Fruit fly (Drosophila melanogaster) whole organism, embryonic: ENCODE results near the gene PIG-Q.

Experiments
- Atf-2 ChIP-seq: fragments of 200-800 bp; sonication (Bioruptor generic); optimal IDR thresholded peaks from 2 replicates; lab custom pipeline; 2016; ENCODE audit warnings: missing biosample characterization, missing genetic modification characterization
- Bgb ChIP-seq: fragments of 200-800 bp; sonication (Bioruptor generic); IDR thresholded peaks from 2 replicates; pipeline ENCODE4 v1.3.6; 2022; ENCODE audit warnings: missing biosample characterization, missing genetic modification characterization; ENCODE audit not compliant: partially characterized antibody
- C15 ChIP-seq: fragments of 200-800 bp; sonication (Bioruptor generic); IDR thresholded peaks from 3 replicates; pipeline ENCODE4 v1.3.6; 2022; ENCODE audit warnings: missing biosample characterization, missing genetic modification characterization
- CG10431 ChIP-seq: fragments of 200-800 bp; sonication (Bioruptor generic); optimal IDR thresholded peaks from 3 replicates; lab custom pipeline; 2018; ENCODE audit warnings: missing biosample characterization, mild to moderate bottlenecking, missing genetic modification characterization
- CG10462 ChIP-seq: fragments of 200-800 bp; sonication (Bioruptor generic); optimal IDR thresholded peaks from 2 replicates; lab custom pipeline; 2016; ENCODE audit warnings: missing biosample characterization, missing genetic modification characterization
- CG10543 ChIP-seq: fragments of 200-800 bp; sonication (Bioruptor generic); optimal IDR thresholded peaks from 3 replicates; lab custom pipeline; 2017; ENCODE audit warnings: missing biosample characterization, mild to moderate bottlenecking, missing genetic modification characterization, moderate library complexity
- CG11093 ChIP-seq: fragments of 200-800 bp; sonication (Bioruptor generic); IDR thresholded peaks from 3 replicates; pipeline ENCODE4 v1.3.6; 2022; ENCODE audit warnings: missing biosample characterization, missing genetic modification characterization
- CG11723 ChIP-seq: fragments of 200-800 bp; sonication (Bioruptor generic); optimal IDR thresholded peaks from 2 replicates; lab custom pipeline; 2017; ENCODE audit warnings: missing biosample characterization, mild to moderate bottlenecking, missing genetic modification characterization
- CG12769 ChIP-seq: fragments of 200-800 bp; sonication (Bioruptor generic); optimal IDR thresholded peaks from 2 replicates; lab custom pipeline; 2019; ENCODE audit warnings: missing biosample characterization, mild to moderate bottlenecking, missing genetic modification characterization, moderate library complexity
- CG1603 ChIP-seq: fragments of 200-800 bp; sonication (Bioruptor generic); optimal IDR thresholded peaks from 2 replicates; lab custom pipeline; 2019; ENCODE audit warnings: missing biosample characterization, mild to moderate bottlenecking, missing genetic modification characterization, moderate library complexity
- CG16813 ChIP-seq: fragments of 200-800 bp; sonication (Bioruptor generic); IDR thresholded peaks from 3 replicates; pipeline ENCODE4 v1.3.6; 2022; ENCODE audit warnings: missing biosample characterization, missing genetic modification characterization; ENCODE audit not compliant: partially characterized antibody
- CG18262 ChIP-seq: fragments of 200-800 bp; optimal IDR thresholded peaks from 3 replicates; lab custom pipeline; 2019; ENCODE audit warnings: missing biosample characterization, mild to moderate bottlenecking, missing genetic modification characterization, moderate library complexity
- CG2120 ChIP-seq: fragments of 200-800 bp; sonication (Bioruptor generic); optimal IDR thresholded peaks from 3 replicates; lab custom pipeline; 2016; ENCODE audit warnings: missing biosample characterization, missing genetic modification characterization
- CG31365 ChIP-seq: fragments of 200-800 bp; sonication (Bioruptor generic); optimal IDR thresholded peaks from 2 replicates; lab custom pipeline; 2018; ENCODE audit warnings: missing biosample characterization, mild to moderate bottlenecking, missing genetic modification characterization
- CG31388 ChIP-seq: fragments of 200-800 bp; sonication (Bioruptor generic); optimal IDR thresholded peaks from 2 replicates; lab custom pipeline; 2016; ENCODE audit warnings: missing biosample characterization, missing genetic modification characterization
- CG33213 ChIP-seq: fragments of 200-800 bp; sonication (Bioruptor generic); optimal IDR thresholded peaks from 3 replicates; lab custom pipeline; 2016; ENCODE audit warnings: missing biosample characterization, missing genetic modification characterization
- CG6683 ChIP-seq: fragments of 200-800 bp; sonication (Bioruptor generic); optimal IDR thresholded peaks from 2 replicates; lab custom pipeline; 2017; ENCODE audit warnings: missing biosample characterization, mild to moderate bottlenecking, missing genetic modification characterization, missing genetic modification reagents
- CG8359 ChIP-seq: fragments of 200-800 bp; sonication (Bioruptor generic); optimal IDR thresholded peaks from 2 replicates; lab custom pipeline; 2017; ENCODE audit warnings: missing biosample characterization, mild to moderate bottlenecking, missing genetic modification characterization, borderline replicate concordance
- CG8765 ChIP-seq: fragments of 200-800 bp; sonication (Bioruptor generic); IDR thresholded peaks from 2 replicates; pipeline ENCODE4 v1.3.6; 2022; ENCODE audit warnings: missing biosample characterization, missing genetic modification characterization
- Camta ChIP-seq: fragments of 200-800 bp; sonication (Bioruptor generic); optimal IDR thresholded peaks from 2 replicates; lab custom pipeline; 2016; ENCODE audit warnings: missing biosample characterization, missing genetic modification characterization
- Doc3 ChIP-seq: fragments of 200-800 bp; sonication (Bioruptor generic); IDR thresholded peaks from 3 replicates; pipeline ENCODE4 v1.3.6; 2022; ENCODE audit warnings: missing biosample characterization, missing genetic modification characterization; ENCODE audit not compliant: partially characterized antibody
- Drgx ChIP-seq: fragments of 200-800 bp; sonication (Bioruptor generic); IDR thresholded peaks from 2 replicates; pipeline ENCODE4 v1.3.6; 2022; ENCODE audit warnings: missing biosample characterization, missing genetic modification characterization
- Fer1 ChIP-seq: fragments of 200-800 bp; sonication (Bioruptor generic); optimal IDR thresholded peaks from 2 replicates; lab custom pipeline; 2017; ENCODE audit warnings: missing biosample characterization, mild to moderate bottlenecking, missing genetic modification characterization
- Jarid2 ChIP-seq: fragments of 200-800 bp; sonication (Bioruptor generic); optimal IDR thresholded peaks from 3 replicates; lab custom pipeline; 2017; ENCODE audit warnings: mild to moderate bottlenecking, missing biosample characterization, missing genetic modification reagents, missing genetic modification characterization
- Oli ChIP-seq: fragments of 200-800 bp; sonication (Bioruptor generic); optimal IDR thresholded peaks from 2 replicates; lab custom pipeline; 2018; ENCODE audit warnings: missing biosample characterization, mild to moderate bottlenecking, missing genetic modification characterization, moderate library complexity
- Spps ChIP-seq: fragments of 200-800 bp; sonication (Bioruptor generic); optimal IDR thresholded peaks from 2 replicates; lab custom pipeline; 2018; ENCODE audit warnings: missing biosample characterization, mild to moderate bottlenecking, missing genetic modification characterization
- Xbp1 ChIP-seq: fragments of 200-800 bp; sonication (Bioruptor generic); optimal IDR thresholded peaks from 3 replicates; lab custom pipeline; 2016; ENCODE audit warnings: missing biosample characterization, mild to moderate bottlenecking, missing genetic modification characterization
- YL-1 ChIP-seq: fragments of 200-800 bp; sonication (Bioruptor generic); optimal IDR thresholded peaks from 3 replicates; lab custom pipeline; 2017; ENCODE audit warnings: missing biosample characterization, mild to moderate bottlenecking, missing genetic modification characterization
- ac ChIP-seq: fragments of 200-800 bp; sonication (Bioruptor generic); optimal IDR thresholded peaks from 3 replicates; lab custom pipeline; 2017; ENCODE audit warnings: missing biosample characterization, mild to moderate bottlenecking, missing genetic modification characterization
- bbx ChIP-seq: fragments of 200-800 bp; sonication (Bioruptor generic); IDR thresholded peaks from 2 replicates; pipeline ENCODE4 v1.3.6; 2022; ENCODE audit warnings: missing biosample characterization, missing genetic modification characterization; ENCODE audit not compliant: partially characterized antibody
- crp ChIP-seq, 2 experiments: fragments of 200-800 bp; sonication (Bioruptor generic); optimal IDR thresholded peaks; 2 replicates in 1 of 2; 3 replicates in 1 of 2; lab custom pipeline; 2017; ENCODE audit warnings: missing biosample characterization in 2 of 2, missing genetic modification characterization in 2 of 2, mild to moderate bottlenecking in 1 of 2, moderate library complexity in 1 of 2
- dati ChIP-seq: fragments of 200-800 bp; sonication (Bioruptor generic); IDR thresholded peaks from 2 replicates; pipeline ENCODE4 v1.3.6; 2022; ENCODE audit warnings: missing biosample characterization, missing genetic modification characterization
- en ChIP-seq: fragments of 200-800 bp; sonication (Bioruptor generic); optimal IDR thresholded peaks from 2 replicates; lab custom pipeline; 2016; ENCODE audit warnings: missing biosample characterization, missing genetic modification characterization
- gce ChIP-seq: fragments of 200-800 bp; sonication (Bioruptor generic); IDR thresholded peaks from 3 replicates; pipeline ENCODE4 v1.3.6; 2022; ENCODE audit warnings: missing biosample characterization, missing genetic modification characterization
- gcm ChIP-seq: fragments of 200-800 bp; sonication (Bioruptor generic); optimal IDR thresholded peaks from 2 replicates; lab custom pipeline; 2019; ENCODE audit warnings: missing biosample characterization, mild to moderate bottlenecking, missing genetic modification characterization, moderate library complexity
- ham ChIP-seq: fragments of 200-800 bp; sonication (Bioruptor generic); IDR thresholded peaks from 2 replicates; pipeline ENCODE4 v1.3.6; 2022; ENCODE audit warnings: missing biosample characterization, missing genetic modification characterization
- knrl ChIP-seq: fragments of 200-800 bp; sonication (Bioruptor generic); IDR thresholded peaks from 3 replicates; pipeline ENCODE4 v1.3.6; 2022; ENCODE audit warnings: missing biosample characterization, missing genetic modification characterization; ENCODE audit not compliant: partially characterized antibody
- mam ChIP-seq: fragments of 200-800 bp; sonication (Bioruptor generic); optimal IDR thresholded peaks from 3 replicates; lab custom pipeline; 2016; ENCODE audit warnings: missing biosample characterization, missing genetic modification characterization
- nerfin-1 ChIP-seq: fragments of 200-800 bp; sonication (Bioruptor generic); optimal IDR thresholded peaks from 3 replicates; lab custom pipeline; 2019; ENCODE audit warnings: missing biosample characterization, mild to moderate bottlenecking, missing genetic modification characterization, moderate library complexity
- pb ChIP-seq: fragments of 200-800 bp; sonication (Bioruptor generic); optimal IDR thresholded peaks from 3 replicates; lab custom pipeline; 2016; ENCODE audit warnings: missing biosample characterization, missing genetic modification characterization
- phol ChIP-seq: fragments of 200-800 bp; sonication (Bioruptor generic); optimal IDR thresholded peaks from 3 replicates; lab custom pipeline; 2018; ENCODE audit warnings: missing biosample characterization, mild to moderate bottlenecking, missing genetic modification characterization, moderate library complexity
- ro ChIP-seq: fragments of 200-800 bp; sonication (Bioruptor generic); IDR thresholded peaks from 2 replicates; pipeline ENCODE4 v1.3.6; 2022; ENCODE audit warnings: missing biosample characterization, missing genetic modification characterization
- salm ChIP-seq: fragments of 200-800 bp; sonication (Bioruptor generic); optimal IDR thresholded peaks from 2 replicates; lab custom pipeline; 2018; ENCODE audit warnings: missing biosample characterization, mild to moderate bottlenecking, missing genetic modification characterization
- scrt ChIP-seq: fragments of 200-800 bp; sonication (Bioruptor generic); optimal IDR thresholded peaks from 2 replicates; lab custom pipeline; 2018; ENCODE audit warnings: missing biosample characterization, mild to moderate bottlenecking, missing genetic modification characterization, moderate library complexity
- sens ChIP-seq: fragments of 200-800 bp; sonication (Bioruptor generic); peaks from one replicate; lab custom pipeline; 2016; ENCODE audit warnings: missing biosample characterization, missing genetic modification characterization
- stwl ChIP-seq: fragments of 200-800 bp; sonication (Bioruptor generic); optimal IDR thresholded peaks from 3 replicates; lab custom pipeline; 2018; ENCODE audit warnings: missing biosample characterization, mild to moderate bottlenecking, missing genetic modification characterization, moderate library complexity
- tna ChIP-seq: fragments of 200-800 bp; sonication (Bioruptor generic); IDR thresholded peaks from 2 replicates; pipeline ENCODE4 v1.3.6; 2022; ENCODE audit warnings: missing biosample characterization, missing genetic modification characterization; ENCODE audit not compliant: partially characterized antibody
- unc-4 ChIP-seq: fragments of 200-800 bp; sonication (Bioruptor generic); IDR thresholded peaks from 2 replicates; pipeline ENCODE4 v1.3.6; 2022; ENCODE audit warnings: missing biosample characterization, missing genetic modification characterization; ENCODE audit not compliant: partially characterized antibody

PIG-Q gene

dm6 chrX:16332615-16333288 is 26.2 kb upstream of the PIG-Q start (continued):
- TF ChIP-seq stwl (tag; lab: Kevin White, UChicago) (peak; percentile 46), CG10543 (GFP tag; lab: Kevin White, UChicago) (peak; percentile 98), CG16813 (GFP tag; lab: Robert Waterston, UW) (no peak), YL-1 (GFP tag; lab: Kevin White, UChicago) (peak; percentile 91), Fer1 (GFP tag; lab: Kevin White, UChicago) (peak; percentile 97), tna (no peak), C15 (GFP tag; lab: Robert Waterston, UW) (peak; percentile 67; the same call in 1 of the 3 replicates), crp (GFP tag; optimal IDR thresholded peaks at IDR 0.05; lab: Kevin White, UChicago) (peak in 1 of 2 experiments; percentile 65), knrl (GFP tag; lab: Robert Waterston, UW) (no peak), ac (peak; percentile 88), CG11093 (GFP tag; lab: Robert Waterston, UW) (peak; percentile 93), Jarid2 (GFP tag; lab: Kevin White, UChicago) (peak; percentile 83), CG10462 (GFP tag; lab: Kevin White, UChicago) (peak; percentile 88), Oli (peak; percentile 98), nerfin-1 (tag; lab: Kevin White, UChicago) (peak; percentile 95), dati (0 out of 2 replicates have a peak, but pooled peaks have one; percentile 37), CG31365 (tag; lab: Kevin White, UChicago) (peak; percentile 84), CG2120 (peak; percentile 97), phol (peak; percentile 97), unc-4 (GFP tag; lab: Robert Waterston, UW) (no peak), CG10431 (GFP tag; lab: Kevin White, UChicago) (peak; percentile 94), Doc3 (no peak), Camta (GFP tag; lab: Kevin White, UChicago) (peak; percentile 96), gce (GFP tag; lab: Robert Waterston, UW) (peak; percentile 73; the same call in 1 of the 3 replicates), CG33213 (GFP tag; lab: Kevin White, UChicago) (peak; percentile 92), ro (peak; percentile 82), CG31388 (GFP tag; lab: Kevin White, UChicago) (peak; percentile 73), CG18262 (tag; lab: Kevin White, UChicago) (peak; percentile 98), pb (GFP tag; lab: Kevin White, UChicago) (peak; percentile 92), Xbp1 (GFP tag; lab: Kevin White, UChicago) (peak; percentile 93), salm (peak; percentile 94), Drgx (peak; percentile 95), en (GFP tag; lab: Kevin White, UChicago) (peak; percentile 91), ham (GFP tag; lab: Robert Waterston, UW) (peak; percentile 75), gcm (peak; percentile 96), bbx (GFP tag; lab: Robert Waterston, UW) (no peak), mam (GFP tag; lab: Kevin White, UChicago) (peak; percentile 95), CG12769 (peak; percentile 93), CG1603 (tag; lab: Kevin White, UChicago) (peak; percentile 89), CG11723 (GFP tag; lab: Kevin White, UChicago) (peak; percentile 94), CG8359 (GFP tag; lab: Kevin White, UChicago) (peak; percentile 89), Atf-2 (GFP tag; lab: Kevin White, UChicago) (peak; percentile 94), Bgb (GFP tag; lab: Robert Waterston, UW) (no peak), sens (GFP tag; lab: Kevin White, UChicago) (peak; percentile 99), scrt (peak; percentile 95), CG6683 (GFP tag; lab: Kevin White, UChicago) (peak; percentile 90), Spps (tag; lab: Kevin White, UChicago) (peak; percentile 93), CG8765 (peak; percentile 85)
